Fruit fly (Drosophila melanogaster) whole organism, adult: ENCODE measurements around the gene Nlg2.

Experiments used
- CG11617 ChIP-seq: fragments of 200-800 bp; sonication (Bioruptor generic); optimal IDR thresholded peaks from 2 replicates; lab custom pipeline; 2017; ENCODE audit warnings: mild to moderate bottlenecking, missing biosample characterization, missing genetic modification reagents, missing genetic modification characterization
- CG12768 ChIP-seq: fragments of 200-800 bp; sonication (Bioruptor generic); optimal IDR thresholded peaks from 2 replicates; lab custom pipeline; 2017; ENCODE audit warnings: missing biosample characterization, missing genetic modification characterization, mild to moderate bottlenecking, moderate library complexity, missing genetic modification reagents
- CG14711 ChIP-seq: fragments of 200-800 bp; sonication (Bioruptor generic); optimal IDR thresholded peaks from 2 replicates; lab custom pipeline; 2018; ENCODE audit warnings: missing biosample characterization, mild to moderate bottlenecking, missing genetic modification characterization, moderate library complexity
- CG1620 ChIP-seq: fragments of 200-800 bp; sonication (Bioruptor generic); optimal IDR thresholded peaks from 2 replicates; lab custom pipeline; 2016; ENCODE audit warnings: missing biosample characterization, missing genetic modification characterization
- CG33017 ChIP-seq: fragments of 200-800 bp; sonication (Bioruptor generic); optimal IDR thresholded peaks from 2 replicates; lab custom pipeline; 2018; ENCODE audit warnings: missing biosample characterization, mild to moderate bottlenecking, missing genetic modification characterization, moderate library complexity
- CG5204 ChIP-seq: fragments of 200-800 bp; sonication (Bioruptor generic); optimal IDR thresholded peaks from 2 replicates; lab custom pipeline; 2016; ENCODE audit warnings: missing biosample characterization, missing genetic modification characterization
- CG7045 ChIP-seq: fragments of 200-800 bp; sonication (Bioruptor generic); optimal IDR thresholded peaks from 2 replicates; lab custom pipeline; 2017; ENCODE audit warnings: missing biosample characterization, mild to moderate bottlenecking, missing genetic modification characterization
- CG7101 ChIP-seq: fragments of 200-800 bp; sonication (Bioruptor generic); optimal IDR thresholded peaks from 2 replicates; lab custom pipeline; 2018; ENCODE audit warnings: missing biosample characterization, mild to moderate bottlenecking, missing genetic modification characterization, moderate library complexity
- Clk ChIP-seq: fragments of 200-800 bp; sonication (Bioruptor generic); optimal IDR thresholded peaks from 2 replicates; lab custom pipeline; 2017; ENCODE audit warnings: missing biosample characterization, missing genetic modification characterization
- Crg-1 ChIP-seq: fragments of 200-800 bp; sonication (Bioruptor generic); optimal IDR thresholded peaks from 2 replicates; lab custom pipeline; 2016; ENCODE audit warnings: missing biosample characterization, missing genetic modification characterization
- Hr96 ChIP-seq: fragments of 200-800 bp; sonication (Bioruptor generic); optimal IDR thresholded peaks from 2 replicates; lab custom pipeline; 2016; ENCODE audit warnings: missing biosample characterization, missing genetic modification characterization
- Mnt ChIP-seq: fragments of 200-800 bp; sonication (Bioruptor generic); optimal IDR thresholded peaks from 2 replicates; lab custom pipeline; 2016; ENCODE audit warnings: missing biosample characterization, mild to moderate bottlenecking, missing genetic modification characterization
- bab1 ChIP-seq: fragments of 200-800 bp; sonication (Bioruptor generic); optimal IDR thresholded peaks from 3 replicates; lab custom pipeline; 2019; ENCODE audit warnings: missing biosample characterization, mild to moderate bottlenecking, missing genetic modification characterization, moderate library complexity
- cic ChIP-seq: fragments of 200-800 bp; sonication (Bioruptor generic); optimal IDR thresholded peaks from 2 replicates; lab custom pipeline; 2017; ENCODE audit warnings: missing biosample characterization, mild to moderate bottlenecking, missing genetic modification characterization, moderate library complexity
- cnc ChIP-seq, 2 experiments: fragments of >200 bp; optimal IDR thresholded peaks; 2 replicates each; lab custom pipeline; 2017
- kay ChIP-seq: fragments of 200-800 bp; sonication (Bioruptor generic); peaks from one replicate; lab custom pipeline; 2016; ENCODE audit warnings: missing biosample characterization, missing genetic modification characterization, borderline replicate concordance
- ovo ChIP-seq: fragments of 200-800 bp; sonication (Bioruptor generic); optimal IDR thresholded peaks from 2 replicates; lab custom pipeline; 2016; ENCODE audit warnings: missing biosample characterization, missing genetic modification characterization
- pad ChIP-seq: fragments of 200-800 bp; sonication (Bioruptor generic); optimal IDR thresholded peaks from 3 replicates; lab custom pipeline; 2017; ENCODE audit warnings: missing biosample characterization, missing genetic modification characterization, mild to moderate bottlenecking, moderate library complexity, missing genetic modification reagents
- tj ChIP-seq: fragments of 200-800 bp; sonication (Bioruptor generic); optimal IDR thresholded peaks from 3 replicates; lab custom pipeline; 2017; ENCODE audit warnings: missing biosample characterization, mild to moderate bottlenecking, missing genetic modification characterization, moderate library complexity
- toe ChIP-seq: fragments of 200-800 bp; sonication (Bioruptor generic); optimal IDR thresholded peaks from 2 replicates; lab custom pipeline; 2016; ENCODE audit warnings: missing biosample characterization, missing genetic modification characterization

The Nlg2 gene

DNA sequence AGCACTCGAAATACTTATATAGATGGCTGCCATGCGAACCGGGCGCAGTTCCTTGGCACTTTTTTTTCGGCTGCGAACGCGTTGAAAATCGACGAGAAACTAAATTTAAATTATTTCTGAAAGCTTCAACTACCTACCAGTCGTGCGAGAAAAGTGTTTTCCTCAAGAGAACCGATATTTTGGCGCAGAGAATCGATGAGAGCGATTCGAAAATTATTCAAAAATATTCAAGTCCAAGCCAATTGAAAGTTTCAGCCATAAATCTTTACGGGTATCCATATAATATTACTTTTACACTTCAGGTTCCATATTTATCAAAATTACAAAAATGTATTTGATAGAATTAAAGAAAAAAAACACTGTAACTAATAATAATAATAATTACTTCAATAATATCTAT lies 68.0 kb downstream of the Nlg2 start, which contains the start of gene CG18304:
Gene CG18304 (minus strand): TSS at position 101 of the 400 bp plus-strand sequence.
- TF ChIP-seq CG12768 (GFP tag; lab: Kevin White, UChicago) (no peak), tj (GFP tag; lab: Kevin White, UChicago) (no peak), Crg-1 (GFP tag; lab: Kevin White, UChicago) (no peak), cnc (optimal IDR thresholded peaks at IDR 0.05; lab: Kevin White, UChicago) (no peak)

dm6 chr2L:6945088-6945487 lies 70.4 kb downstream of the Nlg2 start, which contains the start of gene Fgop2:
TSS of gene Fgop2 (minus strand) at chr2L:6945289.
- no peak for TF ChIP-seq cnc (optimal IDR thresholded peaks at IDR 0.05; lab: Kevin White, UChicago)
- peak; percentile 31 for TF ChIP-seq bab1 (GFP tag; lab: Kevin White, UChicago)

DNA sequence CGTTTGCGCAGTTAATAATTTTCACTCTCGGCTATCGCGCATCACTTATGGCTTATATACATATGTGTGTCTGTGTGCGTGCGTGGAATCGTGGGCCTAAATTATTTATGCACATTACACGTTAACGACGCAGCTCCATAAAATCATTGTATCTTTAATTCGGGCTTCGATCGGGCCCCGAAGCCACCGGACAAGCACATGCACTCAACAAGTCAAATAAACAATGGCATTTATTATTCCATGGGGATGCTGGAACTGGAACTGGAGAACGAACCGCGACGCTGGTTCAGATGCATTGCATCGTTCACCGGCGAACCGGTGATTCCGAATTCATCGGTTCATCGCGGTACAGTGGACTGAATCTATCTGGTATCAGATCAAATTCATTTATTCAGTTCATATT lies 73.8 kb downstream of the Nlg2 start, which contains the start of gene ihog:
Gene ihog (minus strand): TSS at position 269 of the 403 bp plus-strand sequence.
- no peak for TF ChIP-seq toe (GFP tag; lab: Kevin White, UChicago)
- TF ChIP-seq CG7045 (GFP tag; lab: Kevin White, UChicago): no peak
- TF ChIP-seq Clk (GFP tag; lab: Kevin White, UChicago): no peak
- no peak for TF ChIP-seq Crg-1 (GFP tag; lab: Kevin White, UChicago)
- TF ChIP-seq bab1 (GFP tag; lab: Kevin White, UChicago): peak; percentile 19
- TF ChIP-seq Hr96 (GFP tag; lab: Kevin White, UChicago): no peak
- no peak for TF ChIP-seq cnc (optimal IDR thresholded peaks at IDR 0.05; lab: Kevin White, UChicago)
- TF ChIP-seq cic (GFP tag; lab: Kevin White, UChicago): no peak
- no peak for TF ChIP-seq CG14711 (tag; lab: Kevin White, UChicago)
- TF ChIP-seq CG7101 (tag; lab: Kevin White, UChicago): no peak
- TF ChIP-seq CG5204 (GFP tag; lab: Kevin White, UChicago): no peak
- TF ChIP-seq CG33017 (tag; lab: Kevin White, UChicago): no peak
- TF ChIP-seq pad (GFP tag; lab: Kevin White, UChicago): peak; percentile 12
- TF ChIP-seq CG1620: no peak
- no peak for TF ChIP-seq ovo (GFP tag; lab: Kevin White, UChicago)
- no peak for TF ChIP-seq CG11617 (GFP tag; lab: Kevin White, UChicago)
- TF ChIP-seq kay (GFP tag; lab: Kevin White, UChicago): no peak
- peak; percentile 33 for TF ChIP-seq Mnt (GFP tag; lab: Kevin White, UChicago)
- TF ChIP-seq tj (GFP tag; lab: Kevin White, UChicago): no peak
- TF ChIP-seq CG12768 (GFP tag; lab: Kevin White, UChicago): no peak

DNA sequence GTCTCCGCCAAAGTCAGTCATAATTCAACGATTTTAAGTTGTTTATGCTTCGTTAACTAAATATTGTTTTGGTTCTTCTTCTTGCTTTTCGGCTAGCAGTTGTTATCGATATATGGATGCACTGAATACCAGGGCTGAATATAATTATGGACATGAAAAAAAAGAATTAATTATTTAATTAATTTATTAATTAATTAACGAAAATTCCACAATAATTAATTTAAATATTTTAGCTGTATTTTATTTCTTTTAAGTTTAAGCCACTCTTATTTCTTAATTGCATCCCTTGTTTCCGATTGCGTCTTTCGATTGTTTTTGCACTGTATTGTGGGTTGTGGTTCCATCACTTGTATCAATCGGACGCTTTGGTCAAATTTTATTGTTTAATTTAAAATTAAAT lies 75.4 kb downstream of the Nlg2 start, which contains the start of the genes Gas41 and SA1:
Gene Gas41 (minus strand): TSS at position 112 of the 400 bp plus-strand sequence.
Gene SA1 (plus strand): TSS at position 326 of the 400 bp plus-strand sequence.
- TF ChIP-seq Hr96 (GFP tag; lab: Kevin White, UChicago): no peak
- TF ChIP-seq kay (GFP tag; lab: Kevin White, UChicago): no peak
- TF ChIP-seq Clk (GFP tag; lab: Kevin White, UChicago): peak; percentile 8
- TF ChIP-seq CG14711 (tag; lab: Kevin White, UChicago): peak; percentile 92
- TF ChIP-seq CG1620: peak; percentile 1
- TF ChIP-seq CG11617 (GFP tag; lab: Kevin White, UChicago): peak; percentile 79
- no peak for TF ChIP-seq cnc (optimal IDR thresholded peaks at IDR 0.05; lab: Kevin White, UChicago)
- TF ChIP-seq CG7045 (GFP tag; lab: Kevin White, UChicago): no peak
- peak; percentile 96 for TF ChIP-seq CG7101 (tag; lab: Kevin White, UChicago)
- peak; percentile 68 for TF ChIP-seq Mnt (GFP tag; lab: Kevin White, UChicago)
- peak; percentile 80 for TF ChIP-seq tj (GFP tag; lab: Kevin White, UChicago)
- peak; percentile 45 for TF ChIP-seq bab1 (GFP tag; lab: Kevin White, UChicago)
- TF ChIP-seq CG33017 (tag; lab: Kevin White, UChicago): peak; percentile 94
- TF ChIP-seq Crg-1 (GFP tag; lab: Kevin White, UChicago): peak; percentile 82
- TF ChIP-seq cic (GFP tag; lab: Kevin White, UChicago): no peak
- TF ChIP-seq CG12768 (GFP tag; lab: Kevin White, UChicago): peak; percentile 79
- peak; percentile 70 for TF ChIP-seq pad (GFP tag; lab: Kevin White, UChicago)
- TF ChIP-seq CG5204 (GFP tag; lab: Kevin White, UChicago): no peak
- TF ChIP-seq ovo (GFP tag; lab: Kevin White, UChicago): peak; percentile 82
- no peak for TF ChIP-seq toe (GFP tag; lab: Kevin White, UChicago)
